Fruit fly (Drosophila melanogaster): ENCODE results near the gene Mp.

The Mp gene

DNA sequence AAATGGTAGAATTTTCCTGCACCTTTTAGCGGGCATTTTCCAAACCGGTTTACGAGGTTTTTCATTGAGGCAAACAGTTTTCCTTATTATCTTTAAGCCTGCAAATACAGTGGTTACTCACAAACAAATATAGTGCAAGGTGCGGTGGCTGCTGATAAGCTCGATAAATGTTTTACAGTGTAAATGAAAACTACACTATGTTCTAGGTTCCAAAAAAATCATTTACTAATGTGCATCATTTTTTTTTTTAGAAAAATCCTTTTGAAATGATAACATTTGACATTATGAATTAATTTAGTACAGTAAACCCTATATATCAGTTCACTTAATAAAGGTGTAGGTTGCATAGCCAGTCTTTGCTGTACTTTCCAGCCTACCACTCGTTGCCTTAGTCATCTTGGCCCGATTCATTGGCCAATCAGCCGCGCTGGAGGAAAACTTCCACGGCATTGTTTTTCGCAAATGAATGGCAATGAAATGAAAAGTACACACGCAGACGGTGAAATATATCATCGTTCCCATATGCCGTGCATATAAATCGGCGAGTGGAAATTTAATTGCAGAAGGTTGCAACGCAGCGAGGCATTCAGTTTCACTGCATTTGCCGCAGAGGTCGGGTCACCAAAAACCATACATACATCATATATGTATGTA is 20.5 kb upstream of the Mp start (continued):
- TF ChIP-seq sens (GFP tag) (peak; percentile 92), maf-S (GFP tag; optimal IDR thresholded peaks at IDR 0.05) (no peak), dmrt11E (tag; optimal IDR thresholded peaks at IDR 0.05) (peak; percentile 27), Hr51 (GFP tag; optimal IDR thresholded peaks at IDR 0.05) (peak in 1 of 2 experiments; percentile 20), nmo (GFP tag; optimal IDR thresholded peaks at IDR 0.05) (peak; percentile 23), Hand (GFP tag; optimal IDR thresholded peaks at IDR 0.05) (no peak), CG17328 (GFP tag; IDR thresholded peaks at IDR 0.05) (peak; percentile 14; the same call in 1 of the 2 replicates), Chrac-16 (GFP tag; optimal IDR thresholded peaks at IDR 0.05) (peak; percentile 31), CG9727 (GFP tag; optimal IDR thresholded peaks at IDR 0.05) (no peak), CG14710 (tag; optimal IDR thresholded peaks at IDR 0.05) (no peak), peb (GFP tag; IDR thresholded peaks at IDR 0.05) (0 out of 2 replicates have a peak, but pooled peaks have one; percentile 10), Sox100B (GFP tag; optimal IDR thresholded peaks at IDR 0.05) (no peak), dysf (GFP tag; IDR thresholded peaks at IDR 0.05) (0 out of 3 replicates have a peak, but pooled peaks have one; percentile 29), CG1602 (GFP tag; optimal IDR thresholded peaks at IDR 0.05) (no peak), row (GFP tag; IDR thresholded peaks at IDR 0.05) (peak; percentile 54), lilli (GFP tag; optimal IDR thresholded peaks at IDR 0.05) (peak; percentile 16), CG7839 (tag; optimal IDR thresholded peaks at IDR 0.05) (peak; percentile 26), CG12071 (GFP tag; optimal IDR thresholded peaks at IDR 0.05) (no peak), CG3995 (GFP tag; optimal IDR thresholded peaks at IDR 0.05) (no peak), CG8281 (tag; optimal IDR thresholded peaks at IDR 0.05) (no peak), CG33557 (GFP tag; optimal IDR thresholded peaks at IDR 0.05) (peak; percentile 16), CG15269 (tag; optimal IDR thresholded peaks at IDR 0.05) (peak; percentile 3), Asciz (GFP tag; optimal IDR thresholded peaks at IDR 0.05) (no peak), CG8478 (optimal IDR thresholded peaks at IDR 0.05) (no peak), CG2875 (GFP tag; optimal IDR thresholded peaks at IDR 0.05) (no peak), Xbp1 (GFP tag; optimal IDR thresholded peaks at IDR 0.05) (peak; percentile 12), CG4404 (GFP tag; IDR thresholded peaks at IDR 0.05) (peak; percentile 44; the same call in 1 of the 2 replicates), Oli (tag; optimal IDR thresholded peaks at IDR 0.05) (peak; percentile 31), CG12299 (tag; optimal IDR thresholded peaks at IDR 0.05) (no peak), grau (tag; optimal IDR thresholded peaks at IDR 0.05) (peak; percentile 88), Dref (GFP tag; IDR thresholded peaks at IDR 0.05) (no peak), tup (GFP tag; optimal IDR thresholded peaks at IDR 0.05) (no peak), Ets65A (GFP tag) (peak; percentile 78), Max (GFP tag; optimal IDR thresholded peaks at IDR 0.05) (no peak), mam (GFP tag; optimal IDR thresholded peaks at IDR 0.05) (peak; percentile 12), CG30403 (GFP tag; optimal IDR thresholded peaks at IDR 0.05) (no peak), CG14667 (GFP tag; IDR thresholded peaks at IDR 0.05) (peak; percentile 41; the same call in 1 of the 2 replicates), Deaf1 (tag; optimal IDR thresholded peaks at IDR 0.05) (no peak), nerfin-1 (tag; optimal IDR thresholded peaks at IDR 0.05) (no peak), repo (GFP tag; optimal IDR thresholded peaks at IDR 0.05) (no peak), CG6689 (GFP tag; IDR thresholded peaks at IDR 0.05) (peak; percentile 27; the same call in 1 of the 2 replicates), Hr78 (GFP tag; optimal IDR thresholded peaks at IDR 0.05) (peak in 1 of 2 experiments; percentile 12), CoRest (tag; optimal IDR thresholded peaks at IDR 0.05) (peak; percentile 17), ci (GFP tag; IDR thresholded peaks at IDR 0.05) (0 out of 3 replicates have a peak, but pooled peaks have one; percentile 7), CG12155 (GFP tag; optimal IDR thresholded peaks at IDR 0.05) (peak; percentile 3), fd3F (GFP tag; optimal IDR thresholded peaks at IDR 0.05) (no peak), BtbVII (GFP tag; optimal IDR thresholded peaks at IDR 0.05) (no peak), CG6683 (GFP tag; optimal IDR thresholded peaks at IDR 0.05) (no peak), fd96Cb (tag; optimal IDR thresholded peaks at IDR 0.05) (peak; percentile 18)
